Fruit fly (Drosophila melanogaster): ENCODE results near the gene Hmgcr.

Hmgcr gene

dm6 chr3R:23721936-23722335 lies 11.2 kb upstream of the Hmgcr start (continued):
- no peak for TF ChIP-seq CG10654 (GFP tag; optimal IDR thresholded peaks at IDR 0.05)
- TF ChIP-seq amos (GFP tag; IDR thresholded peaks at IDR 0.05; ENCODE audit: partially characterized antibody) = no peak
- TF ChIP-seq CG10979 (tag; optimal IDR thresholded peaks at IDR 0.05) = peak; percentile 24
- no peak for TF ChIP-seq CG8478 (optimal IDR thresholded peaks at IDR 0.05)
- no peak for TF ChIP-seq CG3065 (GFP tag; optimal IDR thresholded peaks at IDR 0.05)
- no peak for TF ChIP-seq h (optimal IDR thresholded peaks at IDR 0.05)
- TF ChIP-seq Med (GFP tag) = peak; percentile 75
- TF ChIP-seq wek (GFP tag; optimal IDR thresholded peaks at IDR 0.05) = no peak
- no peak for TF ChIP-seq Hr78 (GFP tag; optimal IDR thresholded peaks at IDR 0.05)
- TF ChIP-seq ash1 (GFP tag; optimal IDR thresholded peaks at IDR 0.05) = no peak
- TF ChIP-seq tx (GFP tag; optimal IDR thresholded peaks at IDR 0.05) = no peak
- TF ChIP-seq CTCF (GFP tag; optimal IDR thresholded peaks at IDR 0.05) = peak; percentile 98
- TF ChIP-seq D19B (GFP tag; optimal IDR thresholded peaks at IDR 0.05) = no peak
- TF ChIP-seq slp2 (GFP tag; optimal IDR thresholded peaks at IDR 0.05) = no peak
- peak; percentile 66 for TF ChIP-seq sug (tag; optimal IDR thresholded peaks at IDR 0.05)
- TF ChIP-seq CG9609 (GFP tag; optimal IDR thresholded peaks at IDR 0.05) = no peak
- TF ChIP-seq CG15269 (tag; optimal IDR thresholded peaks at IDR 0.05) = peak; percentile 43
- no peak for TF ChIP-seq CG10366 (GFP tag; IDR thresholded peaks at IDR 0.05)
- TF ChIP-seq vvl (GFP tag; IDR thresholded peaks at IDR 0.05) = peak; percentile 40; the same call in 1 of the 2 replicates
- TF ChIP-seq unpg (GFP tag; optimal IDR thresholded peaks at IDR 0.05) = peak; percentile 23
- TF ChIP-seq CkIIα-i1 (GFP tag; IDR thresholded peaks at IDR 0.05) = no peak
- TF ChIP-seq HHEX (GFP tag; optimal IDR thresholded peaks at IDR 0.05) = no peak
- TF ChIP-seq ap (GFP tag; IDR thresholded peaks at IDR 0.05) = no peak
- TF ChIP-seq CG10267 (tag; optimal IDR thresholded peaks at IDR 0.05) = peak; percentile 42
- no peak for TF ChIP-seq Rx (GFP tag; IDR thresholded peaks at IDR 0.05)
- no peak for TF ChIP-seq CG7745 (tag; optimal IDR thresholded peaks at IDR 0.05)
- TF ChIP-seq crol (GFP tag; IDR thresholded peaks at IDR 0.05) = no peak
- no peak for TF ChIP-seq chinmo (GFP tag; IDR thresholded peaks at IDR 0.05; ENCODE audit: partially characterized antibody)
- TF ChIP-seq Oaz (GFP tag; IDR thresholded peaks at IDR 0.05) = no peak
- TF ChIP-seq CG3847 (GFP tag; IDR thresholded peaks at IDR 0.05) = peak; percentile 65
- no peak for TF ChIP-seq tgo (GFP tag; IDR thresholded peaks at IDR 0.05)
- TF ChIP-seq C15 (GFP tag; IDR thresholded peaks at IDR 0.05) = no peak
- no peak for TF ChIP-seq ewg (GFP tag; optimal IDR thresholded peaks at IDR 0.05)
- no peak for TF ChIP-seq Hsf (GFP tag; optimal IDR thresholded peaks at IDR 0.05)
- TF ChIP-seq CG3163 (GFP tag; optimal IDR thresholded peaks at IDR 0.05) = no peak
- no peak for TF ChIP-seq bigmax (GFP tag; optimal IDR thresholded peaks at IDR 0.05)
- TF ChIP-seq CG1792 (GFP tag; optimal IDR thresholded peaks at IDR 0.05) = no peak
- TF ChIP-seq CG17186 (GFP tag; optimal IDR thresholded peaks at IDR 0.05) = no peak
- TF ChIP-seq CG12659 (GFP tag; optimal IDR thresholded peaks at IDR 0.05) = peak; percentile 61
- TF ChIP-seq CG7987 (GFP tag; optimal IDR thresholded peaks at IDR 0.05) = peak; percentile 34
- TF ChIP-seq Usf (GFP tag; optimal IDR thresholded peaks at IDR 0.05) = no peak
- TF ChIP-seq CG1233 (GFP tag; optimal IDR thresholded peaks at IDR 0.05) = no peak
- TF ChIP-seq CG17361 (GFP tag; IDR thresholded peaks at IDR 0.05) = peak; percentile 29; the same call in 1 of the 3 replicates
- TF ChIP-seq rib (GFP tag; IDR thresholded peaks at IDR 0.05) = no peak
- no peak for TF ChIP-seq CG11247 (GFP tag; IDR thresholded peaks at IDR 0.05)
- no peak for TF ChIP-seq NK7.1 (GFP tag; optimal IDR thresholded peaks at IDR 0.05)
- no peak for TF ChIP-seq CG13123 (GFP tag; optimal IDR thresholded peaks at IDR 0.05)
- no peak for TF ChIP-seq CG10543 (GFP tag; optimal IDR thresholded peaks at IDR 0.05)
- no peak for TF ChIP-seq run (tag; optimal IDR thresholded peaks at IDR 0.05)
- TF ChIP-seq sr (GFP tag; IDR thresholded peaks at IDR 0.05) = no peak
- no peak for TF ChIP-seq CG12299 (tag; optimal IDR thresholded peaks at IDR 0.05)
- TF ChIP-seq CG16863 (GFP tag; optimal IDR thresholded peaks at IDR 0.05) = no peak
- TF ChIP-seq onecut (GFP tag; IDR thresholded peaks at IDR 0.05) = peak; percentile 22; the same call in 1 of the 2 replicates
